Fruit fly (Drosophila melanogaster): ENCODE measurements around the gene Remo.

Remo gene

dm6 chrX:13284548-13284974, 3.3 kb upstream of the Remo start:
- TF ChIP-seq CG8319 (GFP tag; optimal IDR thresholded peaks at IDR 0.05) (no peak), cyc (GFP tag; optimal IDR thresholded peaks at IDR 0.05) (no peak), net (GFP tag; optimal IDR thresholded peaks at IDR 0.05) (no peak), CG6276 (GFP tag; optimal IDR thresholded peaks at IDR 0.05) (peak; percentile 20), Sox102F (GFP tag; optimal IDR thresholded peaks at IDR 0.05) (no peak), CG6163 (GFP tag; IDR thresholded peaks at IDR 0.05) (0 out of 3 replicates have a peak, but pooled peaks have one; percentile 47), CG15336 (GFP tag; IDR thresholded peaks at IDR 0.05) (peak; percentile 41; the same call in 1 of the 2 replicates), CG11762 (GFP tag; optimal IDR thresholded peaks at IDR 0.05; ENCODE audit: insufficient read depth) (no peak), dac (GFP tag; optimal IDR thresholded peaks at IDR 0.05) (no peak), svp (GFP tag) (no peak), Smox (GFP tag; optimal IDR thresholded peaks at IDR 0.05) (no peak), Eip78C (GFP tag) (peak; percentile 39), vri (GFP tag; optimal IDR thresholded peaks at IDR 0.05) (peak; percentile 64), Sox15 (GFP tag; optimal IDR thresholded peaks at IDR 0.05) (no peak), CG8632 (GFP tag; optimal IDR thresholded peaks at IDR 0.05) (no peak), eg (GFP tag; IDR thresholded peaks at IDR 0.05) (peak; percentile 53; the same call in 2 of the 3 replicates), CG1621 (tag; optimal IDR thresholded peaks at IDR 0.05) (no peak), OdsH (GFP tag; optimal IDR thresholded peaks at IDR 0.05) (no peak), CG10669 (GFP tag; optimal IDR thresholded peaks at IDR 0.05) (no peak), CG34406 (GFP tag; optimal IDR thresholded peaks at IDR 0.05) (no peak), Ets21C (GFP tag; optimal IDR thresholded peaks at IDR 0.05) (no peak), CG6792 (GFP tag; optimal IDR thresholded peaks at IDR 0.05) (no peak), Hr39 (GFP tag; optimal IDR thresholded peaks at IDR 0.05) (no peak), CG6854 (GFP tag; optimal IDR thresholded peaks at IDR 0.05) (no peak), CG9139 (GFP tag; optimal IDR thresholded peaks at IDR 0.05) (no peak), salr (GFP tag; optimal IDR thresholded peaks at IDR 0.05) (no peak), fkh (GFP tag; optimal IDR thresholded peaks at IDR 0.05) (peak; percentile 56), dsx (GFP tag; optimal IDR thresholded peaks at IDR 0.05; ENCODE audit: poor library complexity, severe bottlenecking) (no peak), Met (GFP tag; optimal IDR thresholded peaks at IDR 0.05) (no peak)

- TF ChIP-seq topi (GFP tag; optimal IDR thresholded peaks at IDR 0.05) (peak; percentile 35), lz (GFP tag; optimal IDR thresholded peaks at IDR 0.05) (peak; percentile 15), Hr39 (GFP tag; optimal IDR thresholded peaks at IDR 0.05) (no peak), pdm3 (GFP tag; optimal IDR thresholded peaks at IDR 0.05) (no peak), esn (GFP tag; optimal IDR thresholded peaks at IDR 0.05) (peak; percentile 56), ss (GFP tag; optimal IDR thresholded peaks at IDR 0.05) (peak; percentile 28 to 45), Eip75B (GFP tag; optimal IDR thresholded peaks at IDR 0.05) (no peak), Eip78C (GFP tag) (peak; percentile 71), CG6163 (GFP tag; IDR thresholded peaks at IDR 0.05) (peak; percentile 45; the same call in 1 of the 3 replicates), svp (GFP tag) (no peak), CG6276 (GFP tag; optimal IDR thresholded peaks at IDR 0.05) (peak; percentile 3), Sox14 (GFP tag; optimal IDR thresholded peaks at IDR 0.05) (peak; percentile 5), CG7368 (GFP tag; optimal IDR thresholded peaks at IDR 0.05) (no peak), dsx (GFP tag; optimal IDR thresholded peaks at IDR 0.05; ENCODE audit: poor library complexity, severe bottlenecking) (peak; percentile 1), CG16779 (tag; optimal IDR thresholded peaks at IDR 0.05) (peak; percentile 40), Ets96B (tag; optimal IDR thresholded peaks at IDR 0.05) (peak; percentile 27), Sox102F (GFP tag; optimal IDR thresholded peaks at IDR 0.05) (no peak), CG15336 (GFP tag; IDR thresholded peaks at IDR 0.05) (no peak), CG8119 (GFP tag; IDR thresholded peaks at IDR 0.05) (no peak), CG6808 (GFP tag; optimal IDR thresholded peaks at IDR 0.05) (peak; percentile 29)
Observed at dm6 chrX:13285001-13285748, 2.7 kb upstream of the Remo start, which contains the start of the genes HDAC4 and CG15743. Gene HDAC4, minus strand, starts transcription at chrX:13285632. Gene CG15743, plus strand, starts transcription at chrX:13285707.
